Worm (Caenorhabditis elegans): ENCODE results near the gene F55A11.4.
A peak's percentile ranks its signal among the peaks of the same experiment; 100 is the strongest.

The F55A11.4 gene

ce11 chrV:11733460-11733859 is 36.8 kb upstream of the F55A11.4 start, which contains the start of gene npp-22 (continued):
- TF ChIP-seq unc-86 (tag; optimal IDR thresholded peaks at IDR 0.05) (peak; percentile 33), xbp-1 (tag; optimal IDR thresholded peaks at IDR 0.05) (peak; percentile 65), irx-1 (tag; optimal IDR thresholded peaks at IDR 0.05) (no peak), skn-1 (tag; optimal IDR thresholded peaks at IDR 0.05) (peak; percentile 73), nhr-71 (tag; optimal IDR thresholded peaks at IDR 0.05) (peak; percentile 72), lin-14 (GFP tag; optimal IDR thresholded peaks at IDR 0.05) (peak; percentile 63), pax-3 (tag; optimal IDR thresholded peaks at IDR 0.05) (no peak), nhr-11 (tag; optimal IDR thresholded peaks at IDR 0.05) (no peak), ceh-90 (tag; optimal IDR thresholded peaks at IDR 0.05) (no peak), lir-3 (tag; optimal IDR thresholded peaks at IDR 0.05; ENCODE audit: poor library complexity) (no peak), sup-37 (GFP tag; optimal IDR thresholded peaks at IDR 0.05) (no peak), jun-1 (tag; optimal IDR thresholded peaks at IDR 0.05) (no peak), nhr-237 (tag; optimal IDR thresholded peaks at IDR 0.05) (no peak), nhr-90 (tag; optimal IDR thresholded peaks at IDR 0.05; ENCODE audit: poor library complexity) (peak; percentile 56), isw-1 (GFP tag; IDR thresholded peaks at IDR 0.05) (peak; percentile 30; the same call in 1 of the 2 replicates), nhr-77 (tag; optimal IDR thresholded peaks at IDR 0.05) (peak; percentile 22), snpc-4 (tag; optimal IDR thresholded peaks at IDR 0.05) (peak; percentile 36), pqm-1 (tag; optimal IDR thresholded peaks at IDR 0.05) (no peak), nhr-28 (tag; optimal IDR thresholded peaks at IDR 0.05) (no peak), tlp-1 (tag; optimal IDR thresholded peaks at IDR 0.05) (no peak), snu-23 (GFP tag; optimal IDR thresholded peaks at IDR 0.05) (peak; percentile 56), swsn-7 (tag; optimal IDR thresholded peaks at IDR 0.05) (peak; percentile 66), ceh-63 (GFP tag; optimal IDR thresholded peaks at IDR 0.05) (no peak), lin-35 (GFP tag; optimal IDR thresholded peaks at IDR 0.05) (peak; percentile 94 to 97), fkh-8 (tag; optimal IDR thresholded peaks at IDR 0.05) (no peak), sox-4 (tag; optimal IDR thresholded peaks at IDR 0.05) (no peak), nhr-19 (GFP tag; conservative IDR thresholded peaks at IDR 0.05) (peak; percentile 68), mef-2 (tag; optimal IDR thresholded peaks at IDR 0.05) (no peak), unc-98 (GFP tag; IDR thresholded peaks at IDR 0.05) (no peak), ztf-4 (tag; optimal IDR thresholded peaks at IDR 0.05) (no peak), Y116A8C.19 (tag; optimal IDR thresholded peaks at IDR 0.05; ENCODE audit: borderline replicate concordance) (no peak), efl-3 (GFP tag; optimal IDR thresholded peaks at IDR 0.05) (no peak), C16A3.4 (tag; optimal IDR thresholded peaks at IDR 0.05) (peak; percentile 65), grh-1 (GFP tag; IDR thresholded peaks at IDR 0.05) (no peak), nhr-84 (tag; optimal IDR thresholded peaks at IDR 0.05) (no peak), rnt-1 (tag; optimal IDR thresholded peaks at IDR 0.05) (peak; percentile 65), ztf-11 (tag; optimal IDR thresholded peaks at IDR 0.05) (no peak), lin-13 (GFP tag; optimal IDR thresholded peaks at IDR 0.05) (no peak)

DNA sequence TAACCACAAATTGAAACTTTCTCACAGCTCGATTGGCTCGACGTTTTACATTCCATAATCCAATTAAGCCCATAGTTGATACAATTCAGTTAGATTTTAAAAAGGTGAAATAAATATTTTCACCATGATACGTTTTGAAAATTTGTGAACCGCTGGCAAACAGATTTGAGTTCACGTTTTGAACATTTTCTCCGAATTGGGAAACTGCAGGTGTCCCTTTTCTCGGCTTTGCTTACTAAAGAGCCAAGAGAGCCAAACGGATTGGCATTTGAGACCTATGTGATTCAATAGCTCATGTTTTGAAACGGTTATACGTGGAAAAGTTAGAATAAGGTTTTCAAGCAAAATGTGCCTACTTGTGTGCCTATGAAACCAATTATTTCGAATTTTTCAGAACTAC is 33.4 kb upstream of the F55A11.4 start, which contains the start of gene spe-42:
TSS of gene spe-42 (minus strand) at position 101 of the 400 bp plus-strand sequence.
- TF ChIP-seq ets-5 (GFP tag; IDR thresholded peaks at IDR 0.05): no peak
- TF ChIP-seq egl-27 (tag; optimal IDR thresholded peaks at IDR 0.05): no peak
- no peak for TF ChIP-seq egl-13 (tag; optimal IDR thresholded peaks at IDR 0.05)
- TF ChIP-seq efl-1 (optimal IDR thresholded peaks at IDR 0.05): no peak
- TF ChIP-seq efl-1 (GFP tag; optimal IDR thresholded peaks at IDR 0.05 in 1 of 2): no peak
- no peak for TF ChIP-seq lsy-2 (tag; optimal IDR thresholded peaks at IDR 0.05)
- no peak for TF ChIP-seq ceh-82 (tag; optimal IDR thresholded peaks at IDR 0.05)
- TF ChIP-seq lin-35 (GFP tag; optimal IDR thresholded peaks at IDR 0.05): no peak
- TF ChIP-seq ztf-11 (tag; optimal IDR thresholded peaks at IDR 0.05): no peak
- TF ChIP-seq mab-9 (GFP tag; IDR thresholded peaks at IDR 0.05): no peak
- no peak for TF ChIP-seq aly-2 (tag; optimal IDR thresholded peaks at IDR 0.05)

All from whole organism, L1 larva.